Fruit fly (Drosophila melanogaster) whole organism, embryonic: Measurements from ENCODE around the gene CG44329.

ENCODE experiments used
- Aef1 ChIP-seq: fragments of 200-800 bp; sonication (Bioruptor generic); IDR thresholded peaks from 3 replicates; pipeline ENCODE4 v1.3.6; 2022; ENCODE audit warnings: missing biosample characterization, missing genetic modification characterization
- Asciz ChIP-seq: fragments of 200-800 bp; sonication (Bioruptor generic); optimal IDR thresholded peaks from 2 replicates; lab custom pipeline; 2017; ENCODE audit warnings: missing biosample characterization, mild to moderate bottlenecking, missing genetic modification characterization, missing genetic modification reagents
- B-H2 ChIP-seq: fragments of 200-800 bp; sonication (Bioruptor generic); optimal IDR thresholded peaks from 2 replicates; lab custom pipeline; 2018; ENCODE audit warnings: missing biosample characterization, mild to moderate bottlenecking, missing genetic modification characterization
- C15 ChIP-seq: fragments of 200-800 bp; sonication (Bioruptor generic); IDR thresholded peaks from 3 replicates; pipeline ENCODE4 v1.3.6; 2022; ENCODE audit warnings: missing biosample characterization, missing genetic modification characterization
- CG10209 ChIP-seq: fragments of 200-800 bp; sonication (Bioruptor generic); optimal IDR thresholded peaks from 3 replicates; lab custom pipeline; 2017; ENCODE audit warnings: missing biosample characterization, mild to moderate bottlenecking, missing genetic modification characterization, missing genetic modification reagents
- CG11504 ChIP-seq: fragments of 200-800 bp; sonication (Bioruptor generic); optimal IDR thresholded peaks from 3 replicates; lab custom pipeline; 2019; ENCODE audit warnings: missing biosample characterization, mild to moderate bottlenecking, missing genetic modification characterization, moderate library complexity
- CG11695 ChIP-seq: fragments of 200-800 bp; sonication (Bioruptor generic); IDR thresholded peaks from 3 replicates; pipeline ENCODE4 v1.3.6; 2022; ENCODE audit warnings: missing biosample characterization, missing genetic modification characterization
- CG12391 ChIP-seq: fragments of 200-800 bp; sonication (Bioruptor generic); optimal IDR thresholded peaks from 3 replicates; lab custom pipeline; 2018; ENCODE audit warnings: missing biosample characterization, mild to moderate bottlenecking, missing genetic modification characterization, moderate library complexity
- CG13624 ChIP-seq: fragments of 200-800 bp; sonication (Bioruptor generic); optimal IDR thresholded peaks from 2 replicates; lab custom pipeline; 2016; ENCODE audit warnings: missing biosample characterization, missing genetic modification characterization
- CG14014 ChIP-seq: fragments of 200-800 bp; sonication (Bioruptor generic); IDR thresholded peaks from 2 replicates; pipeline ENCODE4 v1.3.6; 2022; ENCODE audit warnings: missing biosample characterization, missing genetic modification characterization
- CG16863 ChIP-seq: fragments of 200-800 bp; sonication (Bioruptor generic); optimal IDR thresholded peaks from 3 replicates; lab custom pipeline; 2016; ENCODE audit warnings: missing biosample characterization, missing genetic modification characterization
- CG17802 ChIP-seq: fragments of 200-800 bp; sonication (Bioruptor generic); optimal IDR thresholded peaks from 2 replicates; lab custom pipeline; 2018; ENCODE audit warnings: missing biosample characterization, mild to moderate bottlenecking, missing genetic modification characterization, moderate library complexity
- CG18619 ChIP-seq: fragments of 200-800 bp; sonication (Bioruptor generic); optimal IDR thresholded peaks from 3 replicates; lab custom pipeline; 2017; ENCODE audit warnings: missing biosample characterization, mild to moderate bottlenecking, missing genetic modification characterization
- CG2712 ChIP-seq: fragments of 200-800 bp; optimal IDR thresholded peaks from 3 replicates; lab custom pipeline; 2019; ENCODE audit warnings: missing biosample characterization, mild to moderate bottlenecking, missing genetic modification characterization, moderate library complexity
- CG2889 ChIP-seq: fragments of 200-800 bp; sonication (Bioruptor generic); IDR thresholded peaks from 3 replicates; pipeline ENCODE4 v1.3.6; 2022; ENCODE audit warnings: missing biosample characterization, missing genetic modification characterization
- CG43689 ChIP-seq: fragments of 200-800 bp; sonication (Bioruptor generic); IDR thresholded peaks from 2 replicates; pipeline ENCODE4 v1.3.6; 2022; ENCODE audit warnings: missing biosample characterization, missing genetic modification characterization
- CG4730 ChIP-seq: fragments of 200-800 bp; sonication (Bioruptor generic); IDR thresholded peaks from 2 replicates; pipeline ENCODE4 v1.3.6; 2022; ENCODE audit warnings: missing biosample characterization, missing genetic modification characterization
- CG6813 ChIP-seq: fragments of 200-800 bp; sonication (Bioruptor generic); optimal IDR thresholded peaks from 2 replicates; lab custom pipeline; 2017; ENCODE audit warnings: missing biosample characterization, missing genetic modification characterization, mild to moderate bottlenecking, moderate library complexity, missing genetic modification reagents
- CG9727 ChIP-seq: fragments of 200-800 bp; sonication (Bioruptor generic); optimal IDR thresholded peaks from 3 replicates; lab custom pipeline; 2017; ENCODE audit warnings: missing biosample characterization, mild to moderate bottlenecking, missing genetic modification characterization
- D ChIP-seq, 2 experiments: fragments of 200-800 bp in 1 of 2; fragments of >200 bp in 1 of 2; sonication (Bioruptor generic) in 1 of 2; optimal IDR thresholded peaks; 2 replicates in 1 of 2; 3 replicates in 1 of 2; lab custom pipeline; 2017; ENCODE audit warnings: mild to moderate bottlenecking in 1 of 2, missing biosample characterization in 1 of 2, missing genetic modification characterization in 1 of 2, missing genetic modification reagents in 1 of 2
- HHEX ChIP-seq: fragments of 200-800 bp; sonication (Bioruptor generic); optimal IDR thresholded peaks from 3 replicates; lab custom pipeline; 2017; ENCODE audit warnings: missing biosample characterization, mild to moderate bottlenecking, missing genetic modification characterization, missing genetic modification reagents
- Hey ChIP-seq: fragments of 200-800 bp; sonication (Bioruptor generic); optimal IDR thresholded peaks from 3 replicates; lab custom pipeline; 2018; ENCODE audit warnings: missing biosample characterization, mild to moderate bottlenecking, missing genetic modification characterization
- Hr78 ChIP-seq, 2 experiments: fragments of 200-800 bp in 1 of 2; fragments of >200 bp in 1 of 2; sonication (Bioruptor generic) in 1 of 2; optimal IDR thresholded peaks; 2 replicates each; lab custom pipeline; 2017 to 2019; ENCODE audit warnings: missing biosample characterization in 2 of 2, missing genetic modification characterization in 2 of 2, mild to moderate bottlenecking in 1 of 2, moderate library complexity in 1 of 2
- Hsf ChIP-seq: fragments of 200-800 bp; sonication (Bioruptor generic); optimal IDR thresholded peaks from 3 replicates; lab custom pipeline; 2016; ENCODE audit warnings: missing biosample characterization, missing genetic modification characterization
- PHDP ChIP-seq: fragments of 200-800 bp; sonication (Bioruptor generic); optimal IDR thresholded peaks from 3 replicates; lab custom pipeline; 2018; ENCODE audit warnings: missing biosample characterization, mild to moderate bottlenecking, missing genetic modification characterization, moderate library complexity
- Pdp1 ChIP-seq, 2 experiments: fragments of 200-800 bp; sonication (Bioruptor generic); optimal IDR thresholded peaks; 3 replicates each; lab custom pipeline; 2016; ENCODE audit warnings: missing biosample characterization in 2 of 2, missing genetic modification characterization in 2 of 2, mild to moderate bottlenecking in 1 of 2, moderate library complexity in 1 of 2
- Rx ChIP-seq: fragments of 200-800 bp; sonication (Bioruptor generic); IDR thresholded peaks from 2 replicates; pipeline ENCODE4 v1.3.6; 2022; ENCODE audit warnings: missing biosample characterization, missing genetic modification characterization
- Trl ChIP-seq, 3 experiments: fragments of >200 bp in 2 of 3; fragments of 200-800 bp in 1 of 3; sonication (Bioruptor generic) in 1 of 3; optimal IDR thresholded peaks; 2 replicates in 1 of 3; 3 replicates in 2 of 3; lab custom pipeline; 2016 to 2017; ENCODE audit warnings: missing biosample characterization in 1 of 3, missing genetic modification characterization in 1 of 3
- Xrp1 ChIP-seq: fragments of 200-800 bp; sonication (Bioruptor generic); IDR thresholded peaks from 2 replicates; pipeline ENCODE4 v1.3.6; 2022; ENCODE audit warnings: missing biosample characterization, missing genetic modification characterization
- ase ChIP-seq: fragments of 200-800 bp; sonication (Bioruptor generic); IDR thresholded peaks from 3 replicates; pipeline ENCODE4 v1.3.6; 2022; ENCODE audit warnings: missing biosample characterization, missing genetic modification characterization
- az2 ChIP-seq: fragments of 200-800 bp; sonication (Bioruptor generic); optimal IDR thresholded peaks from 3 replicates; lab custom pipeline; 2016; ENCODE audit warnings: missing biosample characterization, missing genetic modification characterization
- bcd ChIP-seq: fragments of 200-800 bp; sonication (Bioruptor generic); optimal IDR thresholded peaks from 2 replicates; lab custom pipeline; 2017; ENCODE audit warnings: missing biosample characterization, mild to moderate bottlenecking, missing genetic modification characterization
- croc ChIP-seq: fragments of 200-800 bp; sonication (Bioruptor generic); conservative IDR thresholded peaks from 3 replicates; pipeline ENCODE4 v1.3.6; 2022; ENCODE audit warnings: missing biosample characterization, missing genetic modification characterization
- ems ChIP-seq: fragments of 200-800 bp; sonication (Bioruptor generic); optimal IDR thresholded peaks from 3 replicates; lab custom pipeline; 2016; ENCODE audit warnings: missing biosample characterization, missing genetic modification characterization
- h ChIP-seq: fragments of >200 bp; optimal IDR thresholded peaks from 2 replicates; lab custom pipeline; 2017
- hb ChIP-seq: fragments of 200-800 bp; sonication (Bioruptor generic); IDR thresholded peaks from 3 replicates; pipeline ENCODE4 v1.3.6; 2022; ENCODE audit warnings: missing biosample characterization, missing genetic modification characterization; ENCODE audit not compliant: partially characterized antibody
- lilli ChIP-seq: fragments of 200-800 bp; sonication (Bioruptor generic); optimal IDR thresholded peaks from 3 replicates; lab custom pipeline; 2016; ENCODE audit warnings: missing biosample characterization, missing genetic modification characterization
- nerfin-1 ChIP-seq: fragments of 200-800 bp; sonication (Bioruptor generic); optimal IDR thresholded peaks from 3 replicates; lab custom pipeline; 2019; ENCODE audit warnings: missing biosample characterization, mild to moderate bottlenecking, missing genetic modification characterization, moderate library complexity
- onecut ChIP-seq: fragments of 200-800 bp; sonication (Bioruptor generic); IDR thresholded peaks from 2 replicates; pipeline ENCODE4 v1.3.6; 2022; ENCODE audit warnings: missing biosample characterization, missing genetic modification characterization
- pzg ChIP-seq: fragments of 200-800 bp; sonication (Bioruptor generic); optimal IDR thresholded peaks from 3 replicates; lab custom pipeline; 2018; ENCODE audit warnings: missing biosample characterization, mild to moderate bottlenecking, missing genetic modification characterization, moderate library complexity
- sug ChIP-seq: fragments of 200-800 bp; optimal IDR thresholded peaks from 2 replicates; lab custom pipeline; 2019; ENCODE audit warnings: missing biosample characterization, mild to moderate bottlenecking, missing genetic modification characterization, moderate library complexity
- trem ChIP-seq: fragments of 200-800 bp; optimal IDR thresholded peaks from 3 replicates; lab custom pipeline; 2019; ENCODE audit warnings: missing biosample characterization, mild to moderate bottlenecking, missing genetic modification characterization, moderate library complexity
- unpg ChIP-seq: fragments of 200-800 bp; sonication (Bioruptor generic); optimal IDR thresholded peaks from 3 replicates; lab custom pipeline; 2018; ENCODE audit warnings: missing biosample characterization, mild to moderate bottlenecking, missing genetic modification characterization, moderate library complexity
- vvl ChIP-seq: fragments of 200-800 bp; sonication (Bioruptor generic); IDR thresholded peaks from 2 replicates; pipeline ENCODE4 v1.3.6; 2022; ENCODE audit warnings: missing biosample characterization, missing genetic modification characterization
- wek ChIP-seq: fragments of 200-800 bp; sonication (Bioruptor generic); optimal IDR thresholded peaks from 3 replicates; lab custom pipeline; 2018; ENCODE audit warnings: missing biosample characterization, mild to moderate bottlenecking, missing genetic modification characterization, moderate library complexity
- wor ChIP-seq: fragments of 200-800 bp; sonication (Bioruptor generic); IDR thresholded peaks from 2 replicates; pipeline ENCODE4 v1.3.6; 2022; ENCODE audit warnings: missing biosample characterization, missing genetic modification characterization
- zen2 ChIP-seq: fragments of 200-800 bp; sonication (Bioruptor generic); IDR thresholded peaks from 3 replicates; pipeline ENCODE4 v1.3.6; 2022; ENCODE audit warnings: missing biosample characterization, missing genetic modification characterization; ENCODE audit not compliant: partially characterized antibody

The CG44329 gene

DNA sequence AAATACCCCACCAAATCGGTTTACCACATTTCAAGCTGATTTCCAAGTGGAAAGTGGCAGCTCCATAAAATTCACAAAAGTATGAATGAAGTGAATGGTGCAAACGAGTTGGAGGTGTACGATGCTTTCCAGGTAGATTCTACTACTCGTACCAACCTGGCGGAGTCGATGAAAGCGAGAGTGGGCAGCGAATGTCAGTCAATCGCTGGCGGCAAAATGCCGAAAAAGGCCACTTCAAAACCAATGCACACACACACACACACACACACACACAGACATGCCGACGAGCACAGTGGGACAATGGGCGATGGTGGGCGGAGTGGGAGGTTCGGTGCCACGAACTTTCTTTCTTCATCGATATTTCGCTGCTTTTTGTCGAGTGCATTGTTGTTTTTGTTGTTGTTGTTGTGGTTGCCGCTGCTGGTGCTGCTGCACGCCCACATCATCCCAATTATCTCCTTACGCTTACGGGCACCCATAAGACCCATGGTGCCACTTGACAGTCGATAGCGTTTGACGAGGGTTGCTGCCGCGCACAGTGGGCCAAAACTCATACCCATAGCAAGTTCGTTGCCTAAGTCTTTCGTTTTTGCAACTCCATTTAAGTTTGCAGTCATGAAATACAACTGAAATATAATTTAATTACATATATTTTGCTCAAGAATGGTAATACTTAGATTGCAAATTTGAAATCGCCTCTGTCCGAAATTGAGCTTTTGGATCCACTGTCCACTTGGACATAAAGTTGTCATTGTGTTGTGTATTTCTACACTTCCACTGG, 29.3 kb downstream of the CG44329 start (continued):
- TF ChIP-seq nerfin-1 (tag; lab: Kevin White, UChicago): peak; percentile 20
- peak; percentile 9 for TF ChIP-seq trem
- TF ChIP-seq ems (GFP tag; lab: Kevin White, UChicago): no peak
- TF ChIP-seq B-H2 (GFP tag; lab: Kevin White, UChicago): no peak
- no peak for TF ChIP-seq CG13624 (GFP tag; lab: Kevin White, UChicago)
- no peak for TF ChIP-seq Trl (optimal IDR thresholded peaks at IDR 0.05; lab: Kevin White, UChicago)
- no peak for TF ChIP-seq Trl (GFP tag; optimal IDR thresholded peaks at IDR 0.05; lab: Kevin White, UChicago)
- peak; percentile 18 for TF ChIP-seq Hsf (GFP tag; lab: Kevin White, UChicago)
- peak; percentile 8 for TF ChIP-seq HHEX (GFP tag; lab: Kevin White, UChicago)
- TF ChIP-seq az2 (GFP tag; lab: Kevin White, UChicago): peak; percentile 47
- no peak for TF ChIP-seq sug (tag; lab: Kevin White, UChicago)
- TF ChIP-seq hb (GFP tag; lab: Robert Waterston, UW): no peak
- TF ChIP-seq Asciz (GFP tag; lab: Kevin White, UChicago): peak; percentile 54
- peak; percentile 45 for TF ChIP-seq CG12391 (tag; lab: Kevin White, UChicago)
- peak; percentile 35 for TF ChIP-seq CG10209 (GFP tag; lab: Kevin White, UChicago)
- no peak for TF ChIP-seq wek (GFP tag; lab: Kevin White, UChicago)
- TF ChIP-seq ase (GFP tag; lab: Robert Waterston, UW): 0 out of 3 replicates have a peak, but pooled peaks have one; percentile 28
- TF ChIP-seq CG2889 (GFP tag; lab: Robert Waterston, UW): no peak
- peak; percentile 2 for TF ChIP-seq CG6813 (GFP tag; lab: Kevin White, UChicago)
- no peak for TF ChIP-seq CG17802 (tag; lab: Kevin White, UChicago)
- TF ChIP-seq Rx: peak; percentile 21; the same call in 1 of the 2 replicates
- peak; percentile 55; the same call in 1 of the 2 replicates for TF ChIP-seq Xrp1
- TF ChIP-seq croc (GFP tag; lab: Robert Waterston, UW): peak; percentile 39; the same call in 1 of the 3 replicates
- peak; percentile 40 for TF ChIP-seq CG2712 (tag; lab: Kevin White, UChicago)
- TF ChIP-seq Hr78 (GFP tag; optimal IDR thresholded peaks at IDR 0.05; lab: Kevin White, UChicago): peak in 1 of 2 experiments; percentile 6
- TF ChIP-seq vvl (GFP tag; lab: Robert Waterston, UW): peak; percentile 52; the same call in 1 of the 2 replicates
- 0 out of 2 replicates have a peak, but pooled peaks have one; percentile 23 for TF ChIP-seq CG14014 (GFP tag; lab: Robert Waterston, UW)
- peak; percentile 18 for TF ChIP-seq bcd (GFP tag; lab: Kevin White, UChicago)
- TF ChIP-seq pzg: no peak
- peak; percentile 15; the same call in 1 of the 3 replicates for TF ChIP-seq CG11695 (GFP tag; lab: Robert Waterston, UW)
- TF ChIP-seq CG9727 (GFP tag; lab: Kevin White, UChicago): peak; percentile 9
- peak; percentile 61 for TF ChIP-seq unpg
- peak; percentile 58 for TF ChIP-seq wor
- peak; percentile 41 for TF ChIP-seq PHDP (tag; lab: Kevin White, UChicago)
- TF ChIP-seq CG4730 (GFP tag; lab: Robert Waterston, UW): no peak
- TF ChIP-seq lilli (GFP tag; lab: Kevin White, UChicago): peak; percentile 10
- TF ChIP-seq Pdp1 (GFP tag; optimal IDR thresholded peaks at IDR 0.05; lab: Kevin White, UChicago): peak in 1 of 2 experiments; percentile 17
- no peak for TF ChIP-seq CG18619
- TF ChIP-seq C15 (GFP tag; lab: Robert Waterston, UW): no peak
- no peak for TF ChIP-seq Aef1
- no peak for TF ChIP-seq Hey (tag; lab: Kevin White, UChicago)
- TF ChIP-seq zen2 (GFP tag; lab: Robert Waterston, UW): no peak
- TF ChIP-seq CG11504 (tag; lab: Kevin White, UChicago): peak; percentile 72
- TF ChIP-seq h (lab: Kevin White, UChicago): no peak
- TF ChIP-seq CG16863 (GFP tag; lab: Kevin White, UChicago): peak; percentile 4
- 0 out of 2 replicates have a peak, but pooled peaks have one; percentile 22 for TF ChIP-seq onecut (GFP tag; lab: Robert Waterston, UW)
- TF ChIP-seq D (optimal IDR thresholded peaks at IDR 0.05; lab: Kevin White, UChicago): no peak
- TF ChIP-seq D (GFP tag; optimal IDR thresholded peaks at IDR 0.05; lab: Kevin White, UChicago): peak; percentile 42
- TF ChIP-seq CG43689 (GFP tag; lab: Robert Waterston, UW): no peak
